Worm (Caenorhabditis elegans): ENCODE data around the gene rei-1.

Gene rei-1

DNA sequence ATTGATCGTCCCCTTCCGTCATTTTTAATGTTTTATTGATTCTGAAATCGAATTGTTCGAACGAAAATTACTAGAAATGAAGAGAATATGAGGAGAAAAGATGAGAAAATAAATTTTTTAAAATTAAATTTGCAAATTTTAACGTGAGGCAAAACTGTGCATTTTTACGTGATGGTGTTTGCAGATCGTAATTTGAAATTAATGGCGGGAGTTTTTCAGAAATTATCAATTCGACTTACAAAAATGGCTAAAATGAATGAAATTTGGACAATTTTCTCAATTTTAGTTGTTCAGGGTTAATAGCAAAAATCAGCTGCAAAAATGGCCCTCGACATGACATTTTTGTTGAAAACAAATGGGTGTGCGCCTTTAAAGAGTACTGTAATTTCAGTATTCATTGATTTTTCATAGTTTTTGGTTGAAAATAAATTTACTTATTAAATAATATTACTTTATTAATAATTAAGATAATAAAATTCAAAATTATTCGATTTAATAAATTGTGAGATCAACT, at the start of gene rei-1:
Gene rei-1 (minus strand): TSS at position 84 of the 514 bp plus-strand sequence.
- TF ChIP-seq him-1 (tag; optimal IDR thresholded peaks at IDR 0.05) (no peak), W03F9.2 (tag; optimal IDR thresholded peaks at IDR 0.05) (no peak), dao-5 (tag; optimal IDR thresholded peaks at IDR 0.05) (no peak)

- TF ChIP-seq dao-5 (tag; optimal IDR thresholded peaks at IDR 0.05) (no peak), him-1 (tag; optimal IDR thresholded peaks at IDR 0.05) (no peak), W03F9.2 (tag; optimal IDR thresholded peaks at IDR 0.05) (no peak)
Observed at ce11 chrIII:4143170-4143569, 45.2 kb upstream of the rei-1 start.

DNA sequence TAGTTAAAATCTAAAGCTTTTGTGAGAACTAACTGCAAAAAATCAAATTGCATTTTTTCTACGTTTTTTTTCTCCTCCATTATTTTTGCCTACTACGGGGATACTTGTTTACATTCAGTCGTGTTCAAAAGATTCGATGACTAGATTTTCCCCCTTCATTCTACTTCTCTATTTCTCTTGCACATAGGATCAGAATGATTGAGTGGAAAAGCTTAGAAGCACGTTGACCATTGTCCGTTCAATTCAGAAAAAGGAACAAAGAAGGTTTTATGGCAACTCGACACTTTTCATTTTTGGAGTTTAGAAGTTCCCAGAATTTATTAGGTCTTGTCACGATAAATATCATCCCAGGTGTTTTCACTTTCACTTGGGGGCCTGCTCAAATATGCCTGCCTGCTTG, 39.2 kb upstream of the rei-1 start:
- TF ChIP-seq him-1 (tag; optimal IDR thresholded peaks at IDR 0.05) = no peak
- no peak for TF ChIP-seq W03F9.2 (tag; optimal IDR thresholded peaks at IDR 0.05)
- no peak for TF ChIP-seq dao-5 (tag; optimal IDR thresholded peaks at IDR 0.05)

DNA sequence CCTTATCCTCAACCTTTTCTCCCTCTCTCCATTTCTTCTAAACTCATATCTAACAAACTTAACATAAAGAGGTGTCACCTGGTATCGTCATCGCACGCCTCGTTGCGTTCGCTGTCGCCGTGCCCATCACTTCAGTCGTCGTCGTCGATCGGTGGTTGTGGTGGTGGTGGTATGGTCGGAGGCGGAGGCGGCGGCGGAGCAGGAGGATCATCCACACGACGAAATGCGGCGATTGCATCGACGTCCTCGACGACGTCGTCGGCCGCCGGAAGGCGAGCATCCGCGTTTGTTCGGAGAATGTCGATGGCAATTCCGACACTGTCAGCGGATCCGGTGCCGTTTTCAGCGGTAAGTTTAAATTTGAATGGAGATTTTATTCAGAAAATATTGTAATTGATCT, 36.1 kb upstream of the rei-1 start:
- TF ChIP-seq dao-5 (tag; optimal IDR thresholded peaks at IDR 0.05) (no peak), W03F9.2 (tag; optimal IDR thresholded peaks at IDR 0.05) (no peak), him-1 (tag; optimal IDR thresholded peaks at IDR 0.05) (no peak)

DNA sequence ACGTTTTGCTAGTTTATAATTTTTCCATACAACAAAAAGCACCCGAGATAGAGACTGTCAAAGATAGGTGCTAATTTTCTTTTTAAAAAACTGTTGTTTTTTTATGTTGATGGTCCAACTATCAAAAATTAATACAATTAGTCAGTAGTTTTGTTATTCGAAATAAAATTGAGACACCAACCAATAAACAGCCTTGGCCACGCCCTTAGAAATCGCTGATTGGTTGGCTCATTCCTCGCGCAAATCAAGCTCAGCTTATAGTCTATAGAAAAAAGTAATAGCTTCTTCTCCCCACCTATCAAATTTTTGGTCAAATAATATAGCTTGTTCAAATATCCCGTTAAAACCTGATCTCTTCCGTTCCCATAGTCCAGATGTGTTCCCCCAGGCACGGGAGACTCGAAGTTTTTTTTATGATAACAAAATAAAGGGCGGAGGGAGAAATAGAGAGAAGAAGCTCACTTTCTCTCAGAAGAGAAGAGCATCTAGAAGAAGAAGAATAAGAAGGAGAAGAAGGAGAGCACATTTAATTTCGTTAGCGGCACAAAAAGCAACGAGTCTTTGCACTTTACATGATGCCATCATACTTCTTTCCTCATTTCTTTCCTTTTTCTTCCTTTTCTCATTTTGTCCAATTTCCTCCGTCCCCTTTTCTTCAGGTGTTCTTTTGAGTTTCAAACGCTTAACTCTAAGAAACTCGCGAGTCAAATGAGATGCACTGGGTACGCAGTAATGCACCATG, 34.0 kb upstream of the rei-1 start:
- TF ChIP-seq him-1 (tag; optimal IDR thresholded peaks at IDR 0.05) = no peak
- TF ChIP-seq dao-5 (tag; optimal IDR thresholded peaks at IDR 0.05) = no peak
- TF ChIP-seq W03F9.2 (tag; optimal IDR thresholded peaks at IDR 0.05) = no peak

DNA sequence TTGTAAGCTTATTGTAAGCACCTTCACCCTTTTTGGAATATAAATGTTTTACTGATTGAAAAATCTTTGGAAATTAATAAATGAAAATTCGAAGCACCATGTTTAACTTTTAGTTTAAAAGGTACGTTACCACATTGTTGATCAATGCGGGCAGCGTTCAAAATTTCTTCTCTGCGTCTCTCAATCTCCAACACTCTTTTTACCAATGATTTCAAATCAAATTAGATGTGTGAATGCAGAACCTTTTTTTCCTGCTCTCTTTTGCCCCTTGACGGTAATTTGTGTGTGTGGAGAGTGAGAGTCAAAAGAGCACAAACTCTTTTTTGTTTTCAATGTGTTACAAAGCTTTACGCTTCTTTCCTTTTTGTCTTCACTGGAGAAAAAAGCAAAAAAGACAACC, 25.9 kb upstream of the rei-1 start:
- TF ChIP-seq dao-5 (tag; optimal IDR thresholded peaks at IDR 0.05) (no peak), W03F9.2 (tag; optimal IDR thresholded peaks at IDR 0.05) (no peak), him-1 (tag; optimal IDR thresholded peaks at IDR 0.05) (no peak)

DNA sequence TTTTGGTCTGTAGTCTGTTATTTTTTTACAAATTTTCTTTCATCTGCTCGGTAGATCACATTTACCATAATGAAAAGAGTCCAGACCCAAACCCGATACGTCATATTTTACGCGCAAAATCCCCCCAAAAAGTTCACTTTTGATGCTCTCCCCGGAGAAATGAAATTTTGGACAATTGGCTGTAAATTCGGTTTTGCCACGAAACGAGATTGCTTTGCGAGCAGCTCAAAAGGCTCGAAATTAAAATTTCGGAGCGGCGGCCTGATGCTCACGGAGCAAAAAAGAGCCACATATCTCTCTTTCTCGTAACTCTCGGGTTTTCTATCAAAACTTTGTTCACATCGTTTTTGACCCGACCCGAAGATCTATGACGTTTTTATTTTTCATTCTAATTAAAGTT, 25.3 kb upstream of the rei-1 start:
- no peak for TF ChIP-seq W03F9.2 (tag; optimal IDR thresholded peaks at IDR 0.05)
- TF ChIP-seq dao-5 (tag; optimal IDR thresholded peaks at IDR 0.05) = no peak
- no peak for TF ChIP-seq him-1 (tag; optimal IDR thresholded peaks at IDR 0.05)

- TF ChIP-seq dao-5 (tag; optimal IDR thresholded peaks at IDR 0.05) (no peak), W03F9.2 (tag; optimal IDR thresholded peaks at IDR 0.05) (no peak), him-1 (tag; optimal IDR thresholded peaks at IDR 0.05) (no peak)
Observed at ce11 chrIII:4120386-4120785, 22.4 kb upstream of the rei-1 start.

ce11 chrIII:4119736-4120135, 21.7 kb upstream of the rei-1 start:
- TF ChIP-seq him-1 (tag; optimal IDR thresholded peaks at IDR 0.05) = no peak
- no peak for TF ChIP-seq W03F9.2 (tag; optimal IDR thresholded peaks at IDR 0.05)
- TF ChIP-seq dao-5 (tag; optimal IDR thresholded peaks at IDR 0.05) = no peak

DNA sequence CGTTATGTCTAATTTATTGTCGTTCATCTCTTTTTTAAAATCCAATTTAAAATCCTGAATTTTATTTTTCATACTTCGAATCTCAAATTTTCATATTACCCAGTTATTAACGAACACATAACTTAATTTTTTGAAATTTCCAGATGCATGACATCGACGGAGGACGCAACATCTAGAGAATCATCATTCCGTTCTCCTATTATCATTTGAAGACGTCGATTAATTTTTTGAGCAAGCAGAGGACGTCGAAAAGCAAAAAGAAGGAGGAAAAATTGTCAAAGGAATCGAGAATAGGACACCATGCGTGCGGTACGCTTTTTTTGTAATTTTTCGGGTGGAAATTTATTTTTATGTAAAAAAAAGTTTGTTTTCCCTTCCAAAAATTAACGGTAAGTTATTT, 17.1 kb upstream of the rei-1 start, which contains the start of gene unc-103:
Gene unc-103 (plus strand): TSS at position 301 of the 400 bp plus-strand sequence.
- TF ChIP-seq W03F9.2 (tag; optimal IDR thresholded peaks at IDR 0.05) = no peak
- no peak for TF ChIP-seq dao-5 (tag; optimal IDR thresholded peaks at IDR 0.05)

- TF ChIP-seq him-1 (tag; optimal IDR thresholded peaks at IDR 0.05) = no peak
- no peak for TF ChIP-seq W03F9.2 (tag; optimal IDR thresholded peaks at IDR 0.05)
- TF ChIP-seq dao-5 (tag; optimal IDR thresholded peaks at IDR 0.05) = no peak
Observed at ce11 chrIII:4113594-4113993, 15.6 kb upstream of the rei-1 start.

ce11 chrIII:4107929-4108520, 10.0 kb upstream of the rei-1 start:
- TF ChIP-seq dao-5 (tag; optimal IDR thresholded peaks at IDR 0.05) (no peak), W03F9.2 (tag; optimal IDR thresholded peaks at IDR 0.05) (no peak), him-1 (tag; optimal IDR thresholded peaks at IDR 0.05) (no peak)

- TF ChIP-seq W03F9.2 (tag; optimal IDR thresholded peaks at IDR 0.05) (no peak), dao-5 (tag; optimal IDR thresholded peaks at IDR 0.05) (no peak), him-1 (tag; optimal IDR thresholded peaks at IDR 0.05) (no peak)
Observed at ce11 chrIII:4107227-4107626, 9.2 kb upstream of the rei-1 start.

DNA sequence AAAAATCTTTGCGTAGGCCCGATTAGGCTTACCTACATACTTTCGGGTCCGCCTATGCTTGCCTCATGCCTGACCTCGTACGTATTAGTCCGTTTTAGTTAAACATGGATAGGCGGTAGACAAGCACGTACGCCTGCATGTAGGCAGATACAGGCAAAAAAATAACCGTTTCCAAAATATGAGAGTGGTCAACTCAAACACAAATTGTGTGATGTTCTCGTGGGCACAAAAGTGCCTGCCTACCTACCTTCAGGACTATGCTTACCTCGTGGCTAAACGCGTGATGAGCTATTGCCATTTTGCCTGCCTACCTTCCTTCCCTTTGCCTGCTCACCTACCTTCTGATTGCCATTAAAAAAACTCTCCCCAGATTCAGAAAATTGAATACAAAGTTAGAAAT, 8.6 kb upstream of the rei-1 start:
- TF ChIP-seq him-1 (tag; optimal IDR thresholded peaks at IDR 0.05) = no peak
- no peak for TF ChIP-seq dao-5 (tag; optimal IDR thresholded peaks at IDR 0.05)
- no peak for TF ChIP-seq W03F9.2 (tag; optimal IDR thresholded peaks at IDR 0.05)
